Worm (Caenorhabditis elegans) whole organism, L1 larva: ENCODE results near the gene rig-4.

Experiments
- ets-5 ChIP-seq: fragments of 200-800 bp; sonication (Bioruptor generic); IDR thresholded peaks from 2 replicates; pipeline ENCODE4 v1.3.6; 2022; ENCODE audit warnings: missing genetic modification characterization, missing compliant biosample characterization
- fkh-8 ChIP-seq: sonication (generic microtip); optimal IDR thresholded peaks from 2 replicates; lab custom pipeline; 2016; ENCODE audit warnings: mild to moderate bottlenecking, missing genetic modification characterization, missing compliant biosample characterization
- lin-15B ChIP-seq: fragments of 150-350 bp; sonication (generic microtip); optimal IDR thresholded peaks from 3 replicates; lab custom pipeline; 2014; ENCODE audit warnings: missing biosample characterization, missing genetic modification characterization
- nhr-77 ChIP-seq: fragments of 150-350 bp; optimal IDR thresholded peaks from 2 replicates; lab custom pipeline; 2014; ENCODE audit warnings: missing biosample characterization, missing genetic modification characterization
- skn-1 ChIP-seq: fragments of 150-350 bp; optimal IDR thresholded peaks from 2 replicates; lab custom pipeline; 2014; ENCODE audit warnings: missing biosample characterization, missing genetic modification characterization

DNA sequence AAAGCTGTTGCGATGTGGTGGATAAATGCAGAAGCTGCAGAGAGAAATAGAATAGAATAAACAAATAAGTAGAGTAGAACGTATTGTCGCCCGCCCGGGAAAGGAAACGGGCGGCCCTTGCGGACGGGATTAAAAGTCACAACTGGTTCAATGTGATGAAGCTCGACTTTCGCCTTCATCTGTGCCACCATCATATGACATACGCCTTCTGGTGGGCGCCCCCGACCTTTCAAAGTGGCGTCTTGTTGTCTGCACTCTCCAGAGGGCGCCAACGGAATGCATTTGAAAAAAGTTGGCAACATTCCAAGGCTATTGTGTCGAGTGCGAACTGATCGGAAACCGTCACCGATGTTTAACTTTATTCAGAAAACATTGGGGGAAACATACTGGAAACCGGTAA lies 60.6 kb downstream of the rig-4 start:
- no peak for TF ChIP-seq lin-15B (tag; lab: Kevin White, UChicago)
- TF ChIP-seq fkh-8 (tag; lab: Kevin White, UChicago) = no peak
- no peak for TF ChIP-seq skn-1
- TF ChIP-seq nhr-77 (tag; lab: Kevin White, UChicago) = no peak
- no peak for TF ChIP-seq ets-5 (GFP tag; lab: Robert Waterston, UW)
